Fruit fly (Drosophila melanogaster) whole organism, embryonic: Measurements from ENCODE around the gene CheA75a.
A peak's percentile ranks its signal among the peaks of the same experiment; 100 is the strongest.

Experiments used
- Bdp1 ChIP-seq: fragments of 200-800 bp; sonication (Bioruptor generic); optimal IDR thresholded peaks from 3 replicates; lab custom pipeline; 2016; ENCODE audit warnings: missing biosample characterization, missing genetic modification characterization
- CG1602 ChIP-seq: fragments of 200-800 bp; sonication (Bioruptor generic); optimal IDR thresholded peaks from 3 replicates; lab custom pipeline; 2016; ENCODE audit warnings: missing biosample characterization, missing genetic modification characterization
- CG2889 ChIP-seq: fragments of 200-800 bp; sonication (Bioruptor generic); IDR thresholded peaks from 3 replicates; pipeline ENCODE4 v1.3.6; 2022; ENCODE audit warnings: missing biosample characterization, missing genetic modification characterization
- CG32532 ChIP-seq: fragments of 200-800 bp; sonication (Bioruptor generic); IDR thresholded peaks from 2 replicates; pipeline ENCODE4 v1.3.6; 2022; ENCODE audit warnings: missing biosample characterization, missing genetic modification characterization
- CG6689 ChIP-seq: fragments of 200-800 bp; sonication (Bioruptor generic); IDR thresholded peaks from 2 replicates; pipeline ENCODE4 v1.3.6; 2022; ENCODE audit warnings: missing biosample characterization, missing genetic modification characterization
- Scr ChIP-seq: fragments of 200-800 bp; sonication (Bioruptor generic); IDR thresholded peaks from 2 replicates; pipeline ENCODE4 v1.3.6; 2022; ENCODE audit warnings: missing biosample characterization, missing genetic modification characterization; ENCODE audit not compliant: partially characterized antibody
- Vsx1 ChIP-seq: fragments of 200-800 bp; sonication (Bioruptor generic); optimal IDR thresholded peaks from 2 replicates; lab custom pipeline; 2017; ENCODE audit warnings: missing biosample characterization, mild to moderate bottlenecking, missing genetic modification characterization, missing genetic modification reagents
- Xrp1 ChIP-seq: fragments of 200-800 bp; sonication (Bioruptor generic); IDR thresholded peaks from 2 replicates; pipeline ENCODE4 v1.3.6; 2022; ENCODE audit warnings: missing biosample characterization, missing genetic modification characterization
- chif ChIP-seq, 2 experiments: fragments of 200-800 bp; sonication (Bioruptor generic); optimal IDR thresholded peaks; 3 replicates each; lab custom pipeline; 2016; ENCODE audit warnings: missing biosample characterization in 2 of 2, missing genetic modification characterization in 2 of 2
- dm ChIP-seq: fragments of 200-800 bp; sonication (Bioruptor generic); optimal IDR thresholded peaks from 3 replicates; lab custom pipeline; 2016; ENCODE audit warnings: missing biosample characterization, missing genetic modification characterization
- ems ChIP-seq: fragments of 200-800 bp; sonication (Bioruptor generic); optimal IDR thresholded peaks from 3 replicates; lab custom pipeline; 2016; ENCODE audit warnings: missing biosample characterization, missing genetic modification characterization
- h ChIP-seq: fragments of >200 bp; optimal IDR thresholded peaks from 2 replicates; lab custom pipeline; 2017
- otp ChIP-seq: fragments of 200-800 bp; sonication (Bioruptor generic); IDR thresholded peaks from 3 replicates; pipeline ENCODE4, ENCODE4 v1.3.6; 2022; ENCODE audit warnings: missing biosample characterization, missing genetic modification characterization

- TF ChIP-seq h (lab: Kevin White, UChicago) (no peak), CG1602 (GFP tag; lab: Kevin White, UChicago) (no peak), Vsx1 (no peak), Bdp1 (GFP tag; lab: Kevin White, UChicago) (no peak), ems (GFP tag; lab: Kevin White, UChicago) (no peak), CG6689 (GFP tag; lab: Robert Waterston, UW) (peak; percentile 57), Scr (no peak), Xrp1 (peak; percentile 77), CG32532 (GFP tag; lab: Robert Waterston, UW) (0 out of 2 replicates have a peak, but pooled peaks have one; percentile 17), dm (GFP tag; lab: Kevin White, UChicago) (no peak), CG2889 (GFP tag; lab: Robert Waterston, UW) (no peak), chif (GFP tag; optimal IDR thresholded peaks at IDR 0.05; lab: Kevin White, UChicago) (no peak), otp (GFP tag; lab: Robert Waterston, UW) (peak; percentile 66; the same call in 1 of the 3 replicates)
These were observed 22.3 kb downstream of the CheA75a start for dm6 chr3L:18274188-18274587.
